Worm (Caenorhabditis elegans): ENCODE data around the gene vps-16.
A peak's percentile ranks its signal among the peaks of the same experiment; 100 is the strongest.

The vps-16 gene

ce11 chrIII:6420201-6420600 lies 12.8 kb upstream of the vps-16 start (continued):
- TF ChIP-seq nhr-12 (tag; optimal IDR thresholded peaks at IDR 0.05) (no peak), mml-1 (tag; optimal IDR thresholded peaks at IDR 0.05) (no peak)

- TF ChIP-seq R02D3.7 (tag; optimal IDR thresholded peaks at IDR 0.05) (peak; percentile 65), unc-62 (GFP tag; optimal IDR thresholded peaks at IDR 0.05) (peak; percentile 53), ceh-28 (tag; optimal IDR thresholded peaks at IDR 0.05) (peak; percentile 68), snpc-4 (tag; optimal IDR thresholded peaks at IDR 0.05) (peak; percentile 35), unc-39 (tag; optimal IDR thresholded peaks at IDR 0.05) (no peak), nhr-67 (tag; optimal IDR thresholded peaks at IDR 0.05) (no peak), aly-2 (tag; optimal IDR thresholded peaks at IDR 0.05) (no peak), ceh-82 (tag; optimal IDR thresholded peaks at IDR 0.05) (peak; percentile 22), lsy-12 (tag; optimal IDR thresholded peaks at IDR 0.05) (peak; percentile 88), fos-1 (tag; optimal IDR thresholded peaks at IDR 0.05) (no peak), ztf-11 (tag; optimal IDR thresholded peaks at IDR 0.05) (no peak), nhr-23 (tag; optimal IDR thresholded peaks at IDR 0.05) (peak; percentile 97), elt-2 (tag; optimal IDR thresholded peaks at IDR 0.05) (peak; percentile 92), tbx-2 (tag; optimal IDR thresholded peaks at IDR 0.05) (peak; percentile 79), elt-3 (tag; optimal IDR thresholded peaks at IDR 0.05) (peak in 2 of 3 experiments; percentile 19 to 34), elt-1 (tag; optimal IDR thresholded peaks at IDR 0.05) (peak; percentile 9), ztf-4 (tag; optimal IDR thresholded peaks at IDR 0.05) (no peak), lin-15B (tag; optimal IDR thresholded peaks at IDR 0.05) (peak; percentile 50), nhr-11 (tag; optimal IDR thresholded peaks at IDR 0.05) (peak; percentile 30), sea-2 (GFP tag; optimal IDR thresholded peaks at IDR 0.05) (no peak), pha-4 (tag; optimal IDR thresholded peaks at IDR 0.05) (peak; percentile 60), ceh-16 (tag; optimal IDR thresholded peaks at IDR 0.05) (no peak), fkh-10 (GFP tag; optimal IDR thresholded peaks at IDR 0.05) (no peak), nhr-12 (tag; optimal IDR thresholded peaks at IDR 0.05) (no peak), nhr-77 (tag; optimal IDR thresholded peaks at IDR 0.05) (peak; percentile 30), mdl-1 (tag; optimal IDR thresholded peaks at IDR 0.05) (peak; percentile 95), lin-39 (tag; optimal IDR thresholded peaks at IDR 0.05) (peak; percentile 79), nhr-76 (tag; optimal IDR thresholded peaks at IDR 0.05) (no peak), fkh-2 (tag; optimal IDR thresholded peaks at IDR 0.05) (no peak), pqm-1 (tag; optimal IDR thresholded peaks at IDR 0.05) (peak; percentile 67), nhr-43 (tag; optimal IDR thresholded peaks at IDR 0.05; ENCODE audit: poor library complexity, severe bottlenecking) (peak; percentile 96), daf-12 (tag; optimal IDR thresholded peaks at IDR 0.05) (no peak), egl-27 (tag; optimal IDR thresholded peaks at IDR 0.05) (peak; percentile 63), egl-5 (tag; optimal IDR thresholded peaks at IDR 0.05) (no peak), ceh-9 (tag; optimal IDR thresholded peaks at IDR 0.05) (no peak), hmg-11 (tag; optimal IDR thresholded peaks at IDR 0.05) (peak; percentile 66), nfya-1 (tag; optimal IDR thresholded peaks at IDR 0.05; ENCODE audit: insufficient read depth) (peak; percentile 78), ZK546.5 (tag; optimal IDR thresholded peaks at IDR 0.05) (no peak), mml-1 (tag; optimal IDR thresholded peaks at IDR 0.05) (no peak), nhr-237 (tag; optimal IDR thresholded peaks at IDR 0.05) (no peak), nhr-28 (tag; optimal IDR thresholded peaks at IDR 0.05) (no peak), jun-1 (tag; optimal IDR thresholded peaks at IDR 0.05) (peak; percentile 88), eor-1 (tag; optimal IDR thresholded peaks at IDR 0.05) (peak in 1 of 2 experiments; percentile 21), ama-1 (optimal IDR thresholded peaks at IDR 0.05) (peak; percentile 75), skn-1 (tag; optimal IDR thresholded peaks at IDR 0.05) (peak; percentile 76), nhr-25 (tag; optimal IDR thresholded peaks at IDR 0.05) (peak; percentile 92), zag-1 (tag; optimal IDR thresholded peaks at IDR 0.05) (no peak)
Measured at ce11 chrIII:6420995-6421404, 12.0 kb upstream of the vps-16 start.
